Worm (Caenorhabditis elegans): ENCODE measurements around the gene grl-30.

- TF ChIP-seq athp-1 (tag; optimal IDR thresholded peaks at IDR 0.05): no peak
- TF ChIP-seq snpc-1.1 (tag; optimal IDR thresholded peaks at IDR 0.05; ENCODE audit: insufficient read depth): no peak
- no peak for TF ChIP-seq C17E4.6 (GFP tag; IDR thresholded peaks at IDR 0.05)
- no peak for TF ChIP-seq ztf-28 (GFP tag; IDR thresholded peaks at IDR 0.05)
- TF ChIP-seq B0336.3 (GFP tag; IDR thresholded peaks at IDR 0.05): no peak
- no peak for TF ChIP-seq ama-1 (optimal IDR thresholded peaks at IDR 0.05)
- TF ChIP-seq ama-1 (GFP tag; optimal IDR thresholded peaks at IDR 0.05): no peak
- no peak for TF ChIP-seq let-526 (GFP tag; IDR thresholded peaks at IDR 0.05)
- TF ChIP-seq snpc-4 (GFP tag; optimal IDR thresholded peaks at IDR 0.05): no peak
- no peak for TF ChIP-seq snpc-4 (tag; optimal IDR thresholded peaks at IDR 0.05)
- no peak for TF ChIP-seq zim-3 (tag; optimal IDR thresholded peaks at IDR 0.05)
- no peak for TF ChIP-seq madf-8 (GFP tag; conservative IDR thresholded peaks at IDR 0.05)
These were observed 24.9 kb downstream of the grl-30 start for ce11 chrV:3581034-3581433.
